Fruit fly (Drosophila melanogaster): ENCODE data around the gene eIF5B.

eIF5B gene

dm6 chr3L:3432656-3433344 lies 28.0 kb downstream of the eIF5B start (continued):
- peak; percentile 37 for TF ChIP-seq CG4617 (GFP tag; optimal IDR thresholded peaks at IDR 0.05; ENCODE audit: borderline replicate concordance)
- TF ChIP-seq Hr51 (GFP tag; optimal IDR thresholded peaks at IDR 0.05): peak in 1 of 2 experiments; percentile 90
- peak; percentile 59 for TF ChIP-seq CG4328 (GFP tag; optimal IDR thresholded peaks at IDR 0.05)
- TF ChIP-seq H2.0 (GFP tag; IDR thresholded peaks at IDR 0.05): peak; percentile 86
- peak; percentile 66 for TF ChIP-seq CG6272 (GFP tag; IDR thresholded peaks at IDR 0.05)
- peak; percentile 71 for TF ChIP-seq CG17612 (GFP tag; IDR thresholded peaks at IDR 0.05)
- TF ChIP-seq CG15479 (GFP tag; optimal IDR thresholded peaks at IDR 0.05): no peak
- peak; percentile 80 for TF ChIP-seq ap (GFP tag; IDR thresholded peaks at IDR 0.05)
- peak; percentile 36; the same call in 1 of the 3 replicates for TF ChIP-seq CG6175 (GFP tag; IDR thresholded peaks at IDR 0.05)
- peak; percentile 91 for TF ChIP-seq Sox102F (GFP tag; optimal IDR thresholded peaks at IDR 0.05)
- TF ChIP-seq ttk (GFP tag; IDR thresholded peaks at IDR 0.05): peak; percentile 78
- TF ChIP-seq unc-4 (GFP tag; IDR thresholded peaks at IDR 0.05; ENCODE audit: partially characterized antibody): no peak
- TF ChIP-seq CG4360 (GFP tag; IDR thresholded peaks at IDR 0.05): peak; percentile 39; the same call in 1 of the 2 replicates
- TF ChIP-seq NfI (GFP tag; optimal IDR thresholded peaks at IDR 0.05): peak; percentile 75
- peak; percentile 74; the same call in 1 of the 2 replicates for TF ChIP-seq CG11696 (GFP tag; IDR thresholded peaks at IDR 0.05)
- TF ChIP-seq sisA (GFP tag; IDR thresholded peaks at IDR 0.05): peak; percentile 78
- no peak for TF ChIP-seq dm (GFP tag; optimal IDR thresholded peaks at IDR 0.05)
- TF ChIP-seq Usf (GFP tag; optimal IDR thresholded peaks at IDR 0.05): peak; percentile 13
- peak; percentile 35 for TF ChIP-seq wek (GFP tag; optimal IDR thresholded peaks at IDR 0.05)
- peak; percentile 33 for TF ChIP-seq ash1 (GFP tag; optimal IDR thresholded peaks at IDR 0.05)
- TF ChIP-seq Dip2 (GFP tag; IDR thresholded peaks at IDR 0.05): no peak
- TF ChIP-seq wdn (GFP tag; IDR thresholded peaks at IDR 0.05): peak; percentile 83
- peak; percentile 16 for TF ChIP-seq CG15073 (GFP tag; optimal IDR thresholded peaks at IDR 0.05)
- TF ChIP-seq Adf1 (GFP tag; IDR thresholded peaks at IDR 0.05): peak; percentile 75
- no peak for TF ChIP-seq CG1832 (GFP tag; optimal IDR thresholded peaks at IDR 0.05)
- TF ChIP-seq sqz (GFP tag; optimal IDR thresholded peaks at IDR 0.05): peak; percentile 51
- peak; percentile 82 for TF ChIP-seq CG32772 (GFP tag; IDR thresholded peaks at IDR 0.05)
- no peak for TF ChIP-seq CG9797 (GFP tag; optimal IDR thresholded peaks at IDR 0.05)
- peak; percentile 29 for TF ChIP-seq Mes4 (GFP tag; optimal IDR thresholded peaks at IDR 0.05)
- peak; percentile 36 for TF ChIP-seq CG2875 (GFP tag; optimal IDR thresholded peaks at IDR 0.05)
- TF ChIP-seq Blimp-1 (GFP tag; optimal IDR thresholded peaks at IDR 0.05): peak; percentile 78
- TF ChIP-seq pho (GFP tag; optimal IDR thresholded peaks at IDR 0.05): peak; percentile 60
- TF ChIP-seq corto (GFP tag; optimal IDR thresholded peaks at IDR 0.05): peak; percentile 16
- peak; percentile 82 for TF ChIP-seq Dek (tag; optimal IDR thresholded peaks at IDR 0.05)
- TF ChIP-seq CG10267 (tag; optimal IDR thresholded peaks at IDR 0.05): peak; percentile 68
- peak; percentile 91 for TF ChIP-seq CG7839 (tag; optimal IDR thresholded peaks at IDR 0.05)
- TF ChIP-seq fd64A (GFP tag; optimal IDR thresholded peaks at IDR 0.05): peak; percentile 27
- peak; percentile 50 for TF ChIP-seq cato (GFP tag; optimal IDR thresholded peaks at IDR 0.05; ENCODE audit: borderline replicate concordance)
- peak; percentile 79 for TF ChIP-seq CG2712 (tag; optimal IDR thresholded peaks at IDR 0.05)
- TF ChIP-seq NK7.1 (GFP tag; optimal IDR thresholded peaks at IDR 0.05): no peak
- TF ChIP-seq CG2889 (GFP tag; IDR thresholded peaks at IDR 0.05): peak; percentile 85
- no peak for TF ChIP-seq Dll (GFP tag; IDR thresholded peaks at IDR 0.05; ENCODE audit: partially characterized antibody)
- TF ChIP-seq CG8290 (GFP tag; optimal IDR thresholded peaks at IDR 0.05): peak; percentile 43
- TF ChIP-seq CG8290 (tag; optimal IDR thresholded peaks at IDR 0.05): peak in 1 of 2 experiments; percentile 55
- peak; percentile 86 for TF ChIP-seq nmo (GFP tag; optimal IDR thresholded peaks at IDR 0.05)
- TF ChIP-seq lbe (GFP tag; optimal IDR thresholded peaks at IDR 0.05): peak; percentile 73
- peak; percentile 78 for TF ChIP-seq B-H1 (GFP tag; IDR thresholded peaks at IDR 0.05)
- peak; percentile 58 for TF ChIP-seq kay (GFP tag; optimal IDR thresholded peaks at IDR 0.05)
- TF ChIP-seq caup (GFP tag; optimal IDR thresholded peaks at IDR 0.05; ENCODE audit: severe bottlenecking): peak; percentile 85
